Fruit fly (Drosophila melanogaster): ENCODE results near the gene CG31189.

- TF ChIP-seq psq (GFP tag; optimal IDR thresholded peaks at IDR 0.05): no peak
- TF ChIP-seq jim (GFP tag; optimal IDR thresholded peaks at IDR 0.05): no peak
These were observed 44.5 kb downstream of the CG31189 start for dm6 chr3R:21001123-21001522.

All from whole organism, wandering third instar larva.